Fruit fly (Drosophila melanogaster) whole organism, pupa: ENCODE measurements around the gene CG6204.

Experiments
- CG32121 ChIP-seq: fragments of 200-800 bp; sonication (Bioruptor generic); IDR thresholded peaks from 2 replicates; pipeline ENCODE4 v1.3.6; 2022; ENCODE audit warnings: missing biosample characterization, missing genetic modification characterization
- CG4496 ChIP-seq: fragments of 200-800 bp; sonication (Bioruptor generic); IDR thresholded peaks from 3 replicates; pipeline ENCODE4 v1.3.6; 2022; ENCODE audit warnings: missing biosample characterization, missing genetic modification characterization
- fd96Ca ChIP-seq: fragments of 200-800 bp; sonication (Bioruptor generic); IDR thresholded peaks from 3 replicates; pipeline ENCODE4 v1.3.6; 2022; ENCODE audit warnings: missing biosample characterization, missing genetic modification characterization

- no peak for TF ChIP-seq CG32121
- no peak for TF ChIP-seq CG4496 (GFP tag; lab: Robert Waterston, UW)
- TF ChIP-seq fd96Ca, result no peak
These were observed 41.1 kb downstream of the CG6204 start for dm6 chr3R:24234721-24235120.
